Fruit fly (Drosophila melanogaster) S2 (cell line): ENCODE measurements around the gene Tdg.

Source experiments
- CG8478 ChIP-seq: fragments of >200 bp; optimal IDR thresholded peaks from 2 replicates; lab custom pipeline; 2018
- CTCF ChIP-seq, 2 experiments: fragments of >200 bp; optimal IDR thresholded peaks; 2 replicates each; lab custom pipeline; 2018

Gene Tdg

DNA sequence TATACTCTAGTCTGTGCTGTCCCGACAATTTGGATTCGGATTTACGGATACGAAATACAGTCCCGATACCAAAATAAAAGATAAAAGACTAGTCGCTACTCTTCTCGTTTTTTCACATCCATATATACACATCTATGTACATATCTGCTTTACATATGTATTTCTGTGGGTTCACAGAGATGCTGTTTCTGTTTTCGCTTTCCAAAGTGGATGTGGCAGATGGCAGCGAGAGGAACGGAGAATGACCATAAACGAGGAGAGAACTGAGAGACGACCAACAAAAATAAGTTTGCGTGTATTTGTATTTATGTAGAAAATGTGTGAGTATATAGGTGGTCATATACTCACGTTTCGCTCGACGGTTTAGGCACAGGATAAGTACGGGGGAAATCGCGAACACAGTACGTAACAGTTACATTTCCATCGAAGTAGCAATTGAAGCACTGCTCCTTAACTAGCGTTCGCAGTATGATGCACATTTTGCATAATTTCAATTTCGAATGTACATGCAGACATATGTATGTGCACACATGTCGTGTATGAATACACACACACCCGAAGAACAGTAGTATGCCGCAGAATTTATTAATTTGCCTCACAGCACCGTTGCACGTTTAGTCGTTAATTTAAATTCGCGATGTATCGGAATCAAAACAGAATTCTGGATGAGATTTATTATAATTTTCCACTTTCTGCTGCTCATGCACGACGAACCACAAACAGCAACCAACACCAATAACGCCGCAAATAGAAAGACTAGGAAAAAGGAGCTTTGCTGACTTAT is at the start of gene Tdg:
Gene Tdg, minus strand, starts transcription at position 760 of the 784 bp plus-strand sequence.
- TF ChIP-seq CG8478 (lab: Kevin White, UChicago) (no peak), CTCF (optimal IDR thresholded peaks at IDR 0.05; lab: Kevin White, UChicago) (no peak)

DNA sequence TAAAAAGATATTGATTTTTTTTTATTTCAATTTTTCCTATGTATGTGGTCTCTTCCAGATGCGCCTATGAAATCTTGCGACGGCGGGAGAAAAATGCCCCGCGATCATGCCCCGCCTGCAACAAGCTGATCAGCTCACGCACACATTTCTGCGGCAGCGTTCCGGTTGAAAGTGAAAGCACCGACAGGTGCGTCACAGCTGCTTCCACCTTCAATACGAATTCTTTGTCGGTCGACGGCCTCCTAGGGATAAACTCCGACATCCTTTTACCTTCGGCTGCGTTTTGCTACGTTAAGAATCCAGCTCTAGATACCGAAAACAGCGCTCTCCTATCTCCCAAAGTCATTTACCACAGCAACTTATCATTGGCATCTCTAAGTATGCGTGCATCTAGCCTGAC is 30.9 kb upstream of the Tdg start:
- TF ChIP-seq CTCF (optimal IDR thresholded peaks at IDR 0.05; lab: Kevin White, UChicago) (no peak), CG8478 (lab: Kevin White, UChicago) (no peak)

DNA sequence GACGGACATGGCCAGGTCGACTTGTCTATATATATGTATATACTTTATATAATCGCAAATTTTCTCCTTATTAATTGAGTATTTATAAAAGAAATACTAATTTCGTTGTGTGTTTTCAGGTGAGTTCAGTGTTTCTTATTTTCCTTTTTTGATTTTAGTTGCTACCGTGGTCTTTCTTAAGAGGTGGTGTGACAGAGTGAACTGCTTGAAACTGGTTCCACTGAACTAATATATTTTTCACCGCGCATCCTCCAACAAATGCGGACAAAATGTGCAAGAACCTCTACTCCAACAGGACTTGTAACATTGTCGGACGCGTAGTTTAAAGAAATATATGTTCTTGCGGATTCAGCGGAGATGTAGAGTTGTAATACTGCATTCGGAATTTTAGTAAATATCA is 25.2 kb upstream of the Tdg start, which contains the start of gene CG1909:
Gene CG1909, plus strand, starts transcription at position 273 of the 400 bp plus-strand sequence.
- TF ChIP-seq CG8478 (lab: Kevin White, UChicago): no peak
- TF ChIP-seq CTCF (optimal IDR thresholded peaks at IDR 0.05; lab: Kevin White, UChicago): no peak

DNA sequence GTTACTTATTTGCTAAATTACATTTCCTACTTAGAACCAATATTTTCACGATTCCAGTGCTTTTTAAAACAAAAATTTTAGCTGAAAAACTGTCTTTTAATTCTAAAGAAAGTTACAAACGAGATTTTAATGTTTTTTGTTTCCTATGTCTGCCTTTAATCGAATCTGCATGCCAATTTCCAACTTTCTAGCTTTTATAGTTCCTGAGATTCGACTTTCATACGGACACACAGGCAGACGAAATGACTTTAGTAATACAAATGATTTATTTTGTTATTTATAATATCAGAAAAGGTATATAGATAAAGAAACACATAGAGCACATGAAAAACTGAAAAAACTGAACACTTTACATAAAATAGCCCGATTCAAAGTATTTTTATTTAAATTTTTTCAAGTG is 18.8 kb upstream of the Tdg start:
- TF ChIP-seq CG8478 (lab: Kevin White, UChicago): no peak
- TF ChIP-seq CTCF (optimal IDR thresholded peaks at IDR 0.05; lab: Kevin White, UChicago): no peak

dm6 chr4:571504-572268 is 14.0 kb upstream of the Tdg start, which contains the start of the genes ND-49 and Ephrin:
TSS of gene ND-49 (minus strand) at chr4:571554.
TSS of gene Ephrin (plus strand) at chr4:571755.
- TF ChIP-seq CG8478 (lab: Kevin White, UChicago) (no peak), CTCF (optimal IDR thresholded peaks at IDR 0.05; lab: Kevin White, UChicago) (no peak)

dm6 chr4:570404-571302 is 13.0 kb upstream of the Tdg start:
- no peak for TF ChIP-seq CG8478 (lab: Kevin White, UChicago)
- TF ChIP-seq CTCF (optimal IDR thresholded peaks at IDR 0.05; lab: Kevin White, UChicago): no peak

- TF ChIP-seq CG8478 (lab: Kevin White, UChicago): no peak
- TF ChIP-seq CTCF (optimal IDR thresholded peaks at IDR 0.05; lab: Kevin White, UChicago): no peak
Observed at dm6 chr4:567285-567684, 9.6 kb upstream of the Tdg start.

DNA sequence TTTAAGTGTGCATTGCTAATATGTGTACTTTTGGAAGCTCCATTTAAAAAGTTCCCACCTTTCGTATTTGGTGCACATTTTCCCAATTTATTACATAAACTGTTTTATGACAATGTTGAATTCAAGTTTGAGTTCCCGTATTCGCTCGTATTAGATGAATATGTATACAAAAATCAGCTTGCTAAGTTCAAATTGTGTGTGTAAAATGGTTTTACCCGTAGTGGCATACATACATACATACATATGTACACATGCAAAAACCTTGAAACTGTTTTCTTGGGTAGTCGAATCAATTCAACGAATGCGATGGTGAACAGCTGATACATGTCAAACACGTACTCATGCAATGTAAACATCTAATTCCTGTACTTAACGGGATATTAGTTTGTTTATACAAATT is 802 bp upstream of the Tdg start:
- TF ChIP-seq CTCF (optimal IDR thresholded peaks at IDR 0.05; lab: Kevin White, UChicago) (no peak), CG8478 (lab: Kevin White, UChicago) (no peak)

dm6 chr4:557879-558202 is 187 bp upstream of the Tdg start, which contains the start of gene Pur-alpha:
TSS of gene Pur-alpha (plus strand) at chr4:558016.
- TF ChIP-seq CTCF (optimal IDR thresholded peaks at IDR 0.05; lab: Kevin White, UChicago): peak in 1 of 2 experiments; percentile 1
- no peak for TF ChIP-seq CG8478 (lab: Kevin White, UChicago)

- TF ChIP-seq CG8478 (lab: Kevin White, UChicago) (no peak), CTCF (optimal IDR thresholded peaks at IDR 0.05; lab: Kevin White, UChicago) (no peak)
Observed at dm6 chr4:554758-555157, 2.9 kb downstream of the Tdg start.

- TF ChIP-seq CG8478 (lab: Kevin White, UChicago): no peak
- TF ChIP-seq CTCF (optimal IDR thresholded peaks at IDR 0.05; lab: Kevin White, UChicago): no peak
Observed at dm6 chr4:519421-519987, 38.1 kb downstream of the Tdg start.

- no peak for TF ChIP-seq CTCF (optimal IDR thresholded peaks at IDR 0.05; lab: Kevin White, UChicago)
- no peak for TF ChIP-seq CG8478 (lab: Kevin White, UChicago)
Observed at dm6 chr4:509853-510252, 47.8 kb downstream of the Tdg start.

dm6 chr4:508405-508955 is 49.2 kb downstream of the Tdg start:
- TF ChIP-seq CTCF (optimal IDR thresholded peaks at IDR 0.05; lab: Kevin White, UChicago) (no peak), CG8478 (lab: Kevin White, UChicago) (no peak)
